Worm (Caenorhabditis elegans) whole organism, L3 larva: ENCODE measurements around the gene T16G12.1.

Experiments used
- ama-1 ChIP-seq: fragments of 150-350 bp; optimal IDR thresholded peaks from 2 replicates; lab custom pipeline; 2018
- elt-2 ChIP-seq: sonication (generic microtip); optimal IDR thresholded peaks from 2 replicates; lab custom pipeline; 2016; ENCODE audit warnings: missing genetic modification reagents, mild to moderate bottlenecking, missing genetic modification characterization, missing compliant biosample characterization
- eor-1 ChIP-seq, 2 experiments: fragments of 150-350 bp; optimal IDR thresholded peaks; 2 replicates each; lab custom pipeline; 2014 to 2018; ENCODE audit warnings: missing biosample characterization in 2 of 2, missing genetic modification characterization in 2 of 2
- lin-39 ChIP-seq: fragments of 150-350 bp; optimal IDR thresholded peaks from 2 replicates; lab custom pipeline; 2018; ENCODE audit warnings: missing biosample characterization, missing genetic modification reagents, missing genetic modification characterization
- nhr-11 ChIP-seq: fragments of 150-350 bp; optimal IDR thresholded peaks from 2 replicates; lab custom pipeline; 2014; ENCODE audit warnings: missing biosample characterization, missing genetic modification characterization
- nhr-237 ChIP-seq: fragments of 150-350 bp; optimal IDR thresholded peaks from 2 replicates; lab custom pipeline; 2014; ENCODE audit warnings: missing biosample characterization, missing genetic modification characterization
- nhr-28 ChIP-seq: fragments of 150-350 bp; optimal IDR thresholded peaks from 2 replicates; lab custom pipeline; 2014; ENCODE audit warnings: missing biosample characterization, missing genetic modification characterization
- nhr-76 ChIP-seq: fragments of 150-350 bp; sonication (generic microtip); optimal IDR thresholded peaks from 5 replicates; lab custom pipeline; 2014; ENCODE audit warnings: missing biosample characterization, missing genetic modification characterization
- pqm-1 ChIP-seq: fragments of 150-350 bp; optimal IDR thresholded peaks from 2 replicates; lab custom pipeline; 2017; ENCODE audit warnings: missing biosample characterization, missing genetic modification characterization, inconsistent platforms
- skn-1 ChIP-seq: fragments of 150-350 bp; optimal IDR thresholded peaks from 2 replicates; lab custom pipeline; 2014; ENCODE audit warnings: missing biosample characterization, missing genetic modification characterization

ce11 chrIII:10085983-10086382 is 36.3 kb upstream of the T16G12.1 start, which contains the start of gene T16H12.2:
- TF ChIP-seq nhr-237 (tag; lab: Kevin White, UChicago): no peak
- TF ChIP-seq nhr-76: no peak
- no peak for TF ChIP-seq lin-39 (tag; lab: Kevin White, UChicago)
- no peak for TF ChIP-seq nhr-11 (tag; lab: Kevin White, UChicago)
- no peak for TF ChIP-seq pqm-1 (tag; lab: Kevin White, UChicago)
- TF ChIP-seq nhr-28 (tag; lab: Kevin White, UChicago): no peak
- no peak for TF ChIP-seq eor-1 (tag; optimal IDR thresholded peaks at IDR 0.05; lab: Kevin White, UChicago)
- no peak for TF ChIP-seq skn-1 (tag; lab: Kevin White, UChicago)
- TF ChIP-seq ama-1 (lab: Kevin White, UChicago): no peak
- no peak for TF ChIP-seq elt-2 (tag; lab: Kevin White, UChicago)
